Fruit fly (Drosophila melanogaster) whole organism, embryonic: ENCODE measurements around the gene CG34434.
A peak's percentile ranks its signal among the peaks of the same experiment; 100 is the strongest.

Experiments
- Ada2b ChIP-seq: fragments of 200-800 bp; sonication (Bioruptor generic); IDR thresholded peaks from 2 replicates; pipeline ENCODE4 v1.3.6; 2022; ENCODE audit warnings: missing biosample characterization, missing genetic modification characterization
- Blimp-1 ChIP-seq: fragments of 200-800 bp; sonication (Bioruptor generic); optimal IDR thresholded peaks from 3 replicates; lab custom pipeline; 2018; ENCODE audit warnings: missing biosample characterization, missing genetic modification characterization, mild to moderate bottlenecking, moderate library complexity, missing genetic modification reagents
- Bteb2 ChIP-seq: fragments of 200-800 bp; sonication (Bioruptor generic); optimal IDR thresholded peaks from 2 replicates; lab custom pipeline; 2016; ENCODE audit warnings: missing biosample characterization, missing genetic modification characterization
- CG10147 ChIP-seq: fragments of 200-800 bp; sonication (Bioruptor generic); optimal IDR thresholded peaks from 2 replicates; lab custom pipeline; 2019; ENCODE audit warnings: missing biosample characterization, mild to moderate bottlenecking, missing genetic modification characterization, moderate library complexity
- CG10267 ChIP-seq: fragments of 200-800 bp; sonication (Bioruptor generic); optimal IDR thresholded peaks from 2 replicates; lab custom pipeline; 2018; ENCODE audit warnings: missing biosample characterization, mild to moderate bottlenecking, missing genetic modification characterization, moderate library complexity
- CG10959 ChIP-seq: fragments of 200-800 bp; sonication (Bioruptor generic); IDR thresholded peaks from 2 replicates; pipeline ENCODE4 v1.3.6; 2022; ENCODE audit warnings: missing biosample characterization, missing genetic modification characterization
- CG10979 ChIP-seq: fragments of 200-800 bp; sonication (Bioruptor generic); optimal IDR thresholded peaks from 2 replicates; lab custom pipeline; 2018; ENCODE audit warnings: missing biosample characterization, mild to moderate bottlenecking, missing genetic modification characterization, moderate library complexity
- CG11398 ChIP-seq: fragments of 200-800 bp; sonication (Bioruptor generic); optimal IDR thresholded peaks from 2 replicates; lab custom pipeline; 2016; ENCODE audit warnings: missing biosample characterization, missing genetic modification characterization
- CG12071 ChIP-seq: fragments of 200-800 bp; sonication (Bioruptor generic); optimal IDR thresholded peaks from 3 replicates; lab custom pipeline; 2018; ENCODE audit warnings: missing biosample characterization, mild to moderate bottlenecking, missing genetic modification characterization
- CG13894 ChIP-seq: fragments of 200-800 bp; sonication (Bioruptor generic); optimal IDR thresholded peaks from 3 replicates; lab custom pipeline; 2018; ENCODE audit warnings: missing biosample characterization, mild to moderate bottlenecking, missing genetic modification characterization, moderate library complexity
- CG14014 ChIP-seq: fragments of 200-800 bp; sonication (Bioruptor generic); IDR thresholded peaks from 2 replicates; pipeline ENCODE4 v1.3.6; 2022; ENCODE audit warnings: missing biosample characterization, missing genetic modification characterization
- CG14667 ChIP-seq: fragments of 200-800 bp; sonication (Bioruptor generic); IDR thresholded peaks from 2 replicates; pipeline ENCODE4 v1.3.6; 2022; ENCODE audit warnings: missing biosample characterization, missing genetic modification characterization
- CG15269 ChIP-seq: fragments of 200-800 bp; sonication (Bioruptor generic); optimal IDR thresholded peaks from 2 replicates; lab custom pipeline; 2018; ENCODE audit warnings: missing biosample characterization, mild to moderate bottlenecking, missing genetic modification characterization, moderate library complexity
- CG17328 ChIP-seq: fragments of 200-800 bp; sonication (Bioruptor generic); IDR thresholded peaks from 2 replicates; pipeline ENCODE4 v1.3.6; 2022; ENCODE audit warnings: missing biosample characterization, missing genetic modification characterization
- CG18764 ChIP-seq: fragments of 200-800 bp; sonication (Bioruptor generic); optimal IDR thresholded peaks from 3 replicates; lab custom pipeline; 2016; ENCODE audit warnings: missing biosample characterization, missing genetic modification characterization
- CG2129 ChIP-seq: fragments of 200-800 bp; sonication (Bioruptor generic); IDR thresholded peaks from 2 replicates; pipeline ENCODE4 v1.3.6; 2022; ENCODE audit warnings: missing biosample characterization, missing genetic modification characterization; ENCODE audit not compliant: partially characterized antibody
- CG2712 ChIP-seq: fragments of 200-800 bp; optimal IDR thresholded peaks from 3 replicates; lab custom pipeline; 2019; ENCODE audit warnings: missing biosample characterization, mild to moderate bottlenecking, missing genetic modification characterization, moderate library complexity
- CG31441 ChIP-seq: fragments of 200-800 bp; sonication (Bioruptor generic); IDR thresholded peaks from 2 replicates; pipeline ENCODE4 v1.3.6; 2022; ENCODE audit warnings: missing biosample characterization, missing genetic modification characterization
- CG32767 ChIP-seq: fragments of 200-800 bp; sonication (Bioruptor generic); IDR thresholded peaks from 2 replicates; pipeline ENCODE4 v1.3.6; 2022; ENCODE audit warnings: missing biosample characterization, missing genetic modification characterization
- CG3838 ChIP-seq: fragments of 200-800 bp; sonication (Bioruptor generic); optimal IDR thresholded peaks from 3 replicates; lab custom pipeline; 2016; ENCODE audit warnings: missing biosample characterization, missing genetic modification characterization
- CG4820 ChIP-seq: fragments of 200-800 bp; sonication (Bioruptor generic); optimal IDR thresholded peaks from 3 replicates; lab custom pipeline; 2016; ENCODE audit warnings: missing biosample characterization, missing genetic modification characterization
- CG6175 ChIP-seq: fragments of 200-800 bp; sonication (Bioruptor generic); IDR thresholded peaks from 3 replicates; pipeline ENCODE4 v1.3.6; 2022; ENCODE audit warnings: missing biosample characterization, missing genetic modification characterization
- CG7745 ChIP-seq: fragments of 200-800 bp; sonication (Bioruptor generic); optimal IDR thresholded peaks from 2 replicates; lab custom pipeline; 2018; ENCODE audit warnings: missing biosample characterization, mild to moderate bottlenecking, missing genetic modification characterization, moderate library complexity
- CG7786 ChIP-seq: fragments of 200-800 bp; sonication (Bioruptor generic); optimal IDR thresholded peaks from 2 replicates; lab custom pipeline; 2016; ENCODE audit warnings: missing biosample characterization, missing genetic modification characterization
- CG8388 ChIP-seq: fragments of 200-800 bp; sonication (Bioruptor generic); optimal IDR thresholded peaks from 2 replicates; lab custom pipeline; 2019; ENCODE audit warnings: missing biosample characterization, mild to moderate bottlenecking, missing genetic modification characterization, moderate library complexity
- CG8765 ChIP-seq: fragments of 200-800 bp; sonication (Bioruptor generic); IDR thresholded peaks from 2 replicates; pipeline ENCODE4 v1.3.6; 2022; ENCODE audit warnings: missing biosample characterization, missing genetic modification characterization
- CG9727 ChIP-seq: fragments of 200-800 bp; sonication (Bioruptor generic); optimal IDR thresholded peaks from 3 replicates; lab custom pipeline; 2017; ENCODE audit warnings: missing biosample characterization, mild to moderate bottlenecking, missing genetic modification characterization
- Dek ChIP-seq: fragments of 200-800 bp; sonication (Bioruptor generic); optimal IDR thresholded peaks from 3 replicates; lab custom pipeline; 2019; ENCODE audit warnings: missing biosample characterization, mild to moderate bottlenecking, missing genetic modification characterization, moderate library complexity
- Dip2 ChIP-seq: fragments of 200-800 bp; sonication (Bioruptor generic); IDR thresholded peaks from 2 replicates; pipeline ENCODE4 v1.3.6; 2022; ENCODE audit warnings: missing biosample characterization, missing genetic modification characterization
- Fer3 ChIP-seq: fragments of 200-800 bp; sonication (Bioruptor generic); optimal IDR thresholded peaks from 2 replicates; lab custom pipeline; 2018; ENCODE audit warnings: missing biosample characterization, mild to moderate bottlenecking, missing genetic modification characterization, moderate library complexity
- Gug ChIP-seq: fragments of 200-800 bp; sonication (Bioruptor generic); IDR thresholded peaks from 4 replicates; pipeline ENCODE4 v1.3.6; 2022; ENCODE audit warnings: missing biosample characterization, missing genetic modification characterization
- HLH3B ChIP-seq: fragments of 200-800 bp; sonication (Bioruptor generic); IDR thresholded peaks from 2 replicates; pipeline ENCODE4 v1.3.6; 2022; ENCODE audit warnings: missing biosample characterization, missing genetic modification characterization
- Med ChIP-seq: fragments of 200-800 bp; sonication (Bioruptor generic); peaks from one replicate; lab custom pipeline; 2016; ENCODE audit warnings: missing biosample characterization, missing genetic modification characterization, mild to moderate bottlenecking, inconsistent platforms, moderate library complexity
- Xbp1 ChIP-seq: fragments of 200-800 bp; sonication (Bioruptor generic); optimal IDR thresholded peaks from 3 replicates; lab custom pipeline; 2016; ENCODE audit warnings: missing biosample characterization, mild to moderate bottlenecking, missing genetic modification characterization
- YL-1 ChIP-seq: fragments of 200-800 bp; sonication (Bioruptor generic); optimal IDR thresholded peaks from 3 replicates; lab custom pipeline; 2017; ENCODE audit warnings: missing biosample characterization, mild to moderate bottlenecking, missing genetic modification characterization
- cas ChIP-seq: fragments of 200-800 bp; sonication (Bioruptor generic); IDR thresholded peaks from 2 replicates; pipeline ENCODE4 v1.3.6; 2022; ENCODE audit warnings: missing biosample characterization, missing genetic modification characterization
- chn ChIP-seq: fragments of 200-800 bp; sonication (Bioruptor generic); optimal IDR thresholded peaks from 2 replicates; lab custom pipeline; 2016; ENCODE audit warnings: missing biosample characterization, missing genetic modification characterization
- danr ChIP-seq: fragments of 200-800 bp; sonication (Bioruptor generic); IDR thresholded peaks from 2 replicates; pipeline ENCODE4 v1.3.6; 2022; ENCODE audit warnings: missing biosample characterization, missing genetic modification characterization
- dmrt11E ChIP-seq: fragments of 200-800 bp; sonication (Bioruptor generic); optimal IDR thresholded peaks from 3 replicates; lab custom pipeline; 2018; ENCODE audit warnings: missing biosample characterization, mild to moderate bottlenecking, missing genetic modification characterization, moderate library complexity
- esg ChIP-seq: fragments of 200-800 bp; sonication (Bioruptor generic); conservative IDR thresholded peaks from 2 replicates; pipeline ENCODE4 v1.3.6; 2022; ENCODE audit warnings: missing biosample characterization, missing genetic modification characterization
- gsb-n ChIP-seq: fragments of 200-800 bp; sonication (Bioruptor generic); optimal IDR thresholded peaks from 3 replicates; lab custom pipeline; 2018; ENCODE audit warnings: missing biosample characterization, mild to moderate bottlenecking, missing genetic modification characterization
- ind ChIP-seq: fragments of 200-800 bp; sonication (Bioruptor generic); optimal IDR thresholded peaks from 3 replicates; lab custom pipeline; 2016; ENCODE audit warnings: missing biosample characterization, missing genetic modification characterization
- jigr1 ChIP-seq: fragments of 200-800 bp; sonication (Bioruptor generic); IDR thresholded peaks from 3 replicates; pipeline ENCODE4 v1.3.6; 2022; ENCODE audit warnings: missing biosample characterization, missing genetic modification characterization
- jumu ChIP-seq: fragments of 200-800 bp; sonication (Bioruptor generic); optimal IDR thresholded peaks from 3 replicates; lab custom pipeline; 2016; ENCODE audit warnings: missing biosample characterization, missing genetic modification characterization
- mam ChIP-seq: fragments of 200-800 bp; sonication (Bioruptor generic); optimal IDR thresholded peaks from 3 replicates; lab custom pipeline; 2016; ENCODE audit warnings: missing biosample characterization, missing genetic modification characterization
- nerfin-1 ChIP-seq: fragments of 200-800 bp; sonication (Bioruptor generic); optimal IDR thresholded peaks from 3 replicates; lab custom pipeline; 2019; ENCODE audit warnings: missing biosample characterization, mild to moderate bottlenecking, missing genetic modification characterization, moderate library complexity
- onecut ChIP-seq: fragments of 200-800 bp; sonication (Bioruptor generic); IDR thresholded peaks from 2 replicates; pipeline ENCODE4 v1.3.6; 2022; ENCODE audit warnings: missing biosample characterization, missing genetic modification characterization
- pros ChIP-seq: fragments of 200-800 bp; sonication (Bioruptor generic); optimal IDR thresholded peaks from 3 replicates; lab custom pipeline; 2019; ENCODE audit warnings: missing biosample characterization, mild to moderate bottlenecking, missing genetic modification characterization, moderate library complexity
- sna ChIP-seq: fragments of 200-800 bp; sonication (Bioruptor generic); IDR thresholded peaks from 2 replicates; pipeline ENCODE4 v1.3.6; 2022; ENCODE audit warnings: missing biosample characterization, missing genetic modification characterization; ENCODE audit not compliant: partially characterized antibody
- sob ChIP-seq: fragments of 200-800 bp; sonication (Bioruptor generic); IDR thresholded peaks from 2 replicates; pipeline ENCODE4 v1.3.6; 2022; ENCODE audit warnings: missing biosample characterization, missing genetic modification characterization
- tio ChIP-seq: fragments of 200-800 bp; sonication (Bioruptor generic); optimal IDR thresholded peaks from 2 replicates; lab custom pipeline; 2017; ENCODE audit warnings: missing biosample characterization, missing genetic modification characterization, inconsistent platforms

Gene CG34434

dm6 chrX:5639083-5639482 lies 22.9 kb upstream of the CG34434 start (continued):
- TF ChIP-seq CG14014 (GFP tag; lab: Robert Waterston, UW), result peak; percentile 47; the same call in 1 of the 2 replicates
- TF ChIP-seq pros (GFP tag; lab: Kevin White, UChicago), result peak; percentile 17
- peak; percentile 58 for TF ChIP-seq CG10959 (GFP tag; lab: Robert Waterston, UW)
- TF ChIP-seq sob (GFP tag; lab: Robert Waterston, UW), result peak; percentile 43; the same call in 1 of the 2 replicates
- TF ChIP-seq CG14667 (GFP tag; lab: Robert Waterston, UW), result 0 out of 2 replicates have a peak, but pooled peaks have one; percentile 10
- peak; percentile 53; the same call in 1 of the 2 replicates for TF ChIP-seq CG31441 (GFP tag; lab: Robert Waterston, UW)
- peak; percentile 72 for TF ChIP-seq gsb-n
- no peak for TF ChIP-seq CG10147 (GFP tag; lab: Kevin White, UChicago)
- no peak for TF ChIP-seq CG6175
- TF ChIP-seq jumu (GFP tag; lab: Kevin White, UChicago), result peak; percentile 24
- TF ChIP-seq Fer3 (tag; lab: Kevin White, UChicago), result peak; percentile 48
- TF ChIP-seq Ada2b (GFP tag; lab: Robert Waterston, UW), result peak; percentile 44; the same call in 1 of the 2 replicates
- peak; percentile 27 for TF ChIP-seq ind
- TF ChIP-seq CG2712 (tag; lab: Kevin White, UChicago), result peak; percentile 66
- peak; percentile 34 for TF ChIP-seq CG10267 (tag; lab: Kevin White, UChicago)
- TF ChIP-seq CG10979, result peak; percentile 73
- peak; percentile 19; the same call in 1 of the 2 replicates for TF ChIP-seq esg (GFP tag; lab: Robert Waterston, UW)
- peak; percentile 53 for TF ChIP-seq CG7786 (GFP tag; lab: Kevin White, UChicago)
- peak; percentile 22 for TF ChIP-seq CG18764 (GFP tag; lab: Kevin White, UChicago)
- TF ChIP-seq Xbp1 (GFP tag; lab: Kevin White, UChicago), result peak; percentile 53
- TF ChIP-seq CG11398 (GFP tag; lab: Kevin White, UChicago), result peak; percentile 12
- TF ChIP-seq Gug (GFP tag; lab: Robert Waterston, UW), result peak; percentile 36; the same call in 1 of the 4 replicates
- TF ChIP-seq onecut (GFP tag; lab: Robert Waterston, UW), result peak; percentile 39
- peak; percentile 27 for TF ChIP-seq CG15269
- peak; percentile 77 for TF ChIP-seq dmrt11E (tag; lab: Kevin White, UChicago)
- peak; percentile 45 for TF ChIP-seq CG4820
- no peak for TF ChIP-seq YL-1 (GFP tag; lab: Kevin White, UChicago)
- peak; percentile 33 for TF ChIP-seq chn (GFP tag; lab: Kevin White, UChicago)
- TF ChIP-seq CG8388 (GFP tag; lab: Kevin White, UChicago), result peak; percentile 60
- TF ChIP-seq Dip2 (GFP tag; lab: Robert Waterston, UW), result no peak
- peak; percentile 82 for TF ChIP-seq Med (GFP tag; lab: Kevin White, UChicago)
- no peak for TF ChIP-seq jigr1
- no peak for TF ChIP-seq sna (GFP tag; lab: Robert Waterston, UW)
- no peak for TF ChIP-seq CG3838
- TF ChIP-seq Bteb2 (GFP tag; lab: Kevin White, UChicago), result no peak
- TF ChIP-seq Blimp-1, result peak; percentile 59
- no peak for TF ChIP-seq mam (GFP tag; lab: Kevin White, UChicago)
- TF ChIP-seq cas (GFP tag; lab: Robert Waterston, UW), result no peak
- peak; percentile 70 for TF ChIP-seq CG17328
- TF ChIP-seq Dek (tag; lab: Kevin White, UChicago), result peak; percentile 7
- TF ChIP-seq CG2129, result no peak
- TF ChIP-seq CG9727, result peak; percentile 29
- TF ChIP-seq danr (GFP tag; lab: Robert Waterston, UW), result no peak
- TF ChIP-seq CG8765 (GFP tag; lab: Robert Waterston, UW), result peak; percentile 66
- TF ChIP-seq nerfin-1 (tag; lab: Kevin White, UChicago), result peak; percentile 45
- TF ChIP-seq CG12071, result no peak
- TF ChIP-seq CG13894 (tag; lab: Kevin White, UChicago), result no peak
- TF ChIP-seq HLH3B (GFP tag; lab: Robert Waterston, UW), result peak; percentile 38; the same call in 1 of the 2 replicates
- TF ChIP-seq tio (GFP tag; lab: Kevin White, UChicago), result peak; percentile 14
- TF ChIP-seq CG32767, result peak; percentile 62
- no peak for TF ChIP-seq CG7745 (tag; lab: Kevin White, UChicago)
